Fruit fly (Drosophila melanogaster) whole organism, embryonic: ENCODE measurements around the gene Pex10.
A peak's percentile ranks its signal among the peaks of the same experiment; 100 is the strongest.

Source experiments
- Ada2b ChIP-seq: fragments of 200-800 bp; sonication (Bioruptor generic); IDR thresholded peaks from 2 replicates; pipeline ENCODE4 v1.3.6; 2022; ENCODE audit warnings: missing biosample characterization, missing genetic modification characterization
- Adf1 ChIP-seq: fragments of 200-800 bp; sonication (Bioruptor generic); IDR thresholded peaks from 2 replicates; pipeline ENCODE4 v1.3.6; 2022; ENCODE audit warnings: missing biosample characterization, missing genetic modification characterization
- BtbVII ChIP-seq: fragments of 200-800 bp; sonication (Bioruptor generic); optimal IDR thresholded peaks from 3 replicates; lab custom pipeline; 2017; ENCODE audit warnings: missing biosample characterization, mild to moderate bottlenecking, missing genetic modification characterization
- CG10543 ChIP-seq: fragments of 200-800 bp; sonication (Bioruptor generic); optimal IDR thresholded peaks from 3 replicates; lab custom pipeline; 2017; ENCODE audit warnings: missing biosample characterization, mild to moderate bottlenecking, missing genetic modification characterization, moderate library complexity
- CG13894 ChIP-seq: fragments of 200-800 bp; sonication (Bioruptor generic); optimal IDR thresholded peaks from 3 replicates; lab custom pipeline; 2018; ENCODE audit warnings: missing biosample characterization, mild to moderate bottlenecking, missing genetic modification characterization, moderate library complexity
- CG14014 ChIP-seq: fragments of 200-800 bp; sonication (Bioruptor generic); IDR thresholded peaks from 2 replicates; pipeline ENCODE4 v1.3.6; 2022; ENCODE audit warnings: missing biosample characterization, missing genetic modification characterization
- CG14441 ChIP-seq: fragments of 200-800 bp; sonication (Bioruptor generic); IDR thresholded peaks from 2 replicates; pipeline ENCODE4 v1.3.6; 2022; ENCODE audit warnings: missing biosample characterization, missing genetic modification characterization
- CG1529 ChIP-seq: fragments of 200-800 bp; sonication (Bioruptor generic); optimal IDR thresholded peaks from 3 replicates; lab custom pipeline; 2018; ENCODE audit warnings: missing biosample characterization, missing genetic modification characterization
- CG17328 ChIP-seq: fragments of 200-800 bp; sonication (Bioruptor generic); IDR thresholded peaks from 2 replicates; pipeline ENCODE4 v1.3.6; 2022; ENCODE audit warnings: missing biosample characterization, missing genetic modification characterization
- CG17359 ChIP-seq: fragments of 200-800 bp; sonication (Bioruptor generic); optimal IDR thresholded peaks from 3 replicates; lab custom pipeline; 2018; ENCODE audit warnings: missing biosample characterization, mild to moderate bottlenecking, missing genetic modification characterization, moderate library complexity
- CG2120 ChIP-seq: fragments of 200-800 bp; sonication (Bioruptor generic); optimal IDR thresholded peaks from 3 replicates; lab custom pipeline; 2016; ENCODE audit warnings: missing biosample characterization, missing genetic modification characterization
- CG3163 ChIP-seq: fragments of 200-800 bp; sonication (Bioruptor generic); optimal IDR thresholded peaks from 3 replicates; lab custom pipeline; 2016; ENCODE audit warnings: missing biosample characterization, missing genetic modification characterization
- CG3726 ChIP-seq: fragments of 200-800 bp; sonication (Bioruptor generic); IDR thresholded peaks from 3 replicates; pipeline ENCODE4, ENCODE4 v1.3.6; 2022; ENCODE audit warnings: missing biosample characterization, missing genetic modification characterization
- CG4328 ChIP-seq: fragments of 200-800 bp; sonication (Bioruptor generic); optimal IDR thresholded peaks from 3 replicates; lab custom pipeline; 2017; ENCODE audit warnings: missing biosample characterization, missing genetic modification reagents, missing genetic modification characterization
- CG8944 ChIP-seq: fragments of 200-800 bp; sonication (Bioruptor generic); optimal IDR thresholded peaks from 3 replicates; lab custom pipeline; 2016; ENCODE audit warnings: missing biosample characterization, missing genetic modification characterization
- CoRest ChIP-seq: fragments of 200-800 bp; sonication (Bioruptor generic); optimal IDR thresholded peaks from 3 replicates; lab custom pipeline; 2018; ENCODE audit warnings: missing biosample characterization, mild to moderate bottlenecking, missing genetic modification characterization, moderate library complexity
- CrebB ChIP-seq: fragments of 200-800 bp; sonication (Bioruptor generic); optimal IDR thresholded peaks from 3 replicates; lab custom pipeline; 2018; ENCODE audit warnings: missing biosample characterization, mild to moderate bottlenecking, missing genetic modification characterization
- D19B ChIP-seq: fragments of 200-800 bp; sonication (Bioruptor generic); optimal IDR thresholded peaks from 2 replicates; lab custom pipeline; 2017; ENCODE audit warnings: missing biosample characterization, mild to moderate bottlenecking, missing genetic modification characterization
- Dad ChIP-seq: fragments of 200-800 bp; sonication (Bioruptor generic); optimal IDR thresholded peaks from 3 replicates; lab custom pipeline; 2016; ENCODE audit warnings: missing biosample characterization, missing genetic modification characterization
- Doc3 ChIP-seq: fragments of 200-800 bp; sonication (Bioruptor generic); IDR thresholded peaks from 3 replicates; pipeline ENCODE4 v1.3.6; 2022; ENCODE audit warnings: missing biosample characterization, missing genetic modification characterization; ENCODE audit not compliant: partially characterized antibody
- Drgx ChIP-seq: fragments of 200-800 bp; sonication (Bioruptor generic); IDR thresholded peaks from 2 replicates; pipeline ENCODE4 v1.3.6; 2022; ENCODE audit warnings: missing biosample characterization, missing genetic modification characterization
- Fer3 ChIP-seq: fragments of 200-800 bp; sonication (Bioruptor generic); optimal IDR thresholded peaks from 2 replicates; lab custom pipeline; 2018; ENCODE audit warnings: missing biosample characterization, mild to moderate bottlenecking, missing genetic modification characterization, moderate library complexity
- Hsf ChIP-seq: fragments of 200-800 bp; sonication (Bioruptor generic); optimal IDR thresholded peaks from 3 replicates; lab custom pipeline; 2016; ENCODE audit warnings: missing biosample characterization, missing genetic modification characterization
- MBD-R2 ChIP-seq: fragments of 200-800 bp; sonication (Bioruptor generic); IDR thresholded peaks from 2 replicates; pipeline ENCODE4 v1.3.6; 2022; ENCODE audit warnings: missing biosample characterization, missing genetic modification characterization
- MTF-1 ChIP-seq: fragments of 200-800 bp; sonication (Bioruptor generic); optimal IDR thresholded peaks from 2 replicates; lab custom pipeline; 2018; ENCODE audit warnings: missing biosample characterization, mild to moderate bottlenecking, missing genetic modification characterization, borderline replicate concordance
- NK7.1 ChIP-seq: fragments of 200-800 bp; sonication (Bioruptor generic); optimal IDR thresholded peaks from 3 replicates; lab custom pipeline; 2016; ENCODE audit warnings: missing biosample characterization, missing genetic modification characterization
- Opbp ChIP-seq: fragments of 200-800 bp; sonication (Bioruptor generic); IDR thresholded peaks from 3 replicates; pipeline ENCODE4 v1.3.6; 2022; ENCODE audit warnings: missing biosample characterization, missing genetic modification characterization; ENCODE audit not compliant: partially characterized antibody
- Ravus ChIP-seq: fragments of 200-800 bp; sonication (Bioruptor generic); IDR thresholded peaks from 2 replicates; pipeline ENCODE4 v1.3.6; 2022; ENCODE audit warnings: missing biosample characterization, missing genetic modification characterization
- Sin3A ChIP-seq: fragments of >200 bp; optimal IDR thresholded peaks from 2 replicates; lab custom pipeline; 2018
- YL-1 ChIP-seq: fragments of 200-800 bp; sonication (Bioruptor generic); optimal IDR thresholded peaks from 3 replicates; lab custom pipeline; 2017; ENCODE audit warnings: missing biosample characterization, mild to moderate bottlenecking, missing genetic modification characterization
- al ChIP-seq: fragments of 200-800 bp; sonication (Bioruptor generic); IDR thresholded peaks from 2 replicates; pipeline ENCODE4 v1.3.6; 2022; ENCODE audit warnings: missing biosample characterization, missing genetic modification characterization
- chn ChIP-seq: fragments of 200-800 bp; sonication (Bioruptor generic); optimal IDR thresholded peaks from 2 replicates; lab custom pipeline; 2016; ENCODE audit warnings: missing biosample characterization, missing genetic modification characterization
- crol ChIP-seq: fragments of 200-800 bp; sonication (Bioruptor generic); IDR thresholded peaks from 2 replicates; pipeline ENCODE4 v1.3.6; 2022; ENCODE audit warnings: missing biosample characterization, missing genetic modification characterization
- dpn ChIP-seq, 2 experiments: fragments of 200-800 bp; sonication (Bioruptor generic); optimal IDR thresholded peaks; 3 replicates each; lab custom pipeline; 2016; ENCODE audit warnings: missing biosample characterization in 2 of 2, missing genetic modification characterization in 2 of 2
- fd3F ChIP-seq: fragments of 200-800 bp; sonication (Bioruptor generic); optimal IDR thresholded peaks from 2 replicates; lab custom pipeline; 2018; ENCODE audit warnings: missing biosample characterization, mild to moderate bottlenecking, missing genetic modification characterization, moderate library complexity
- grau ChIP-seq: fragments of 200-800 bp; optimal IDR thresholded peaks from 3 replicates; lab custom pipeline; 2019; ENCODE audit warnings: missing biosample characterization, mild to moderate bottlenecking, missing genetic modification characterization, moderate library complexity
- jing ChIP-seq: fragments of 200-800 bp; sonication (Bioruptor generic); optimal IDR thresholded peaks from 2 replicates; lab custom pipeline; 2018; ENCODE audit warnings: missing biosample characterization, mild to moderate bottlenecking, missing genetic modification characterization
- lov ChIP-seq, 2 experiments: fragments of 200-800 bp in 1 of 2; fragments of >200 bp in 1 of 2; sonication (Bioruptor generic) in 1 of 2; IDR thresholded peaks in 1 of 2; optimal IDR thresholded peaks in 1 of 2; 2 replicates in 1 of 2; 3 replicates in 1 of 2; pipeline versions ENCODE4 v1.3.6 to Lab custom; 2017 to 2022; ENCODE audit warnings: missing biosample characterization in 1 of 2, missing genetic modification characterization in 1 of 2
- pan ChIP-seq, 4 experiments: fragments of >200 bp in 3 of 4; fragments of 200-800 bp in 1 of 4; sonication (Bioruptor generic) in 1 of 4; optimal IDR thresholded peaks in 3 of 4; IDR thresholded peaks in 1 of 4; 2 replicates each; pipeline versions ENCODE4 v1.3.6 to Lab custom; 2017 to 2022; ENCODE audit warnings: missing biosample characterization in 2 of 4, missing genetic modification characterization in 2 of 4, mixed read lengths in 1 of 4
- pzg ChIP-seq: fragments of 200-800 bp; sonication (Bioruptor generic); optimal IDR thresholded peaks from 3 replicates; lab custom pipeline; 2018; ENCODE audit warnings: missing biosample characterization, mild to moderate bottlenecking, missing genetic modification characterization, moderate library complexity
- ranshi ChIP-seq: fragments of 200-800 bp; sonication (Bioruptor generic); IDR thresholded peaks from 2 replicates; pipeline ENCODE4 v1.3.6; 2022; ENCODE audit warnings: missing biosample characterization, missing genetic modification characterization
- run ChIP-seq: fragments of 200-800 bp; sonication (Bioruptor generic); optimal IDR thresholded peaks from 3 replicates; lab custom pipeline; 2018; ENCODE audit warnings: missing biosample characterization, mild to moderate bottlenecking, missing genetic modification characterization
- sens ChIP-seq: fragments of 200-800 bp; sonication (Bioruptor generic); peaks from one replicate; lab custom pipeline; 2016; ENCODE audit warnings: missing biosample characterization, missing genetic modification characterization
- slbo ChIP-seq: fragments of 200-800 bp; sonication (Bioruptor generic); IDR thresholded peaks from 2 replicates; pipeline ENCODE4 v1.3.6; 2022; ENCODE audit warnings: missing biosample characterization, missing genetic modification characterization
- ssp ChIP-seq: fragments of 200-800 bp; sonication (Bioruptor generic); IDR thresholded peaks from 2 replicates; pipeline ENCODE4 v1.3.6; 2022; ENCODE audit warnings: missing biosample characterization, missing genetic modification characterization
- tll ChIP-seq, 2 experiments: fragments of 200-800 bp in 1 of 2; fragments of >200 bp in 1 of 2; sonication (Bioruptor generic) in 1 of 2; optimal IDR thresholded peaks; 2 replicates each; lab custom pipeline; 2017 to 2019; ENCODE audit warnings: missing biosample characterization in 2 of 2, missing genetic modification characterization in 2 of 2, mild to moderate bottlenecking in 1 of 2, moderate library complexity in 1 of 2
- toy ChIP-seq: fragments of 200-800 bp; sonication (Bioruptor generic); IDR thresholded peaks from 2 replicates; pipeline ENCODE4 v1.3.6; 2022; ENCODE audit warnings: missing biosample characterization, missing genetic modification characterization
- unpg ChIP-seq: fragments of 200-800 bp; sonication (Bioruptor generic); optimal IDR thresholded peaks from 3 replicates; lab custom pipeline; 2018; ENCODE audit warnings: missing biosample characterization, mild to moderate bottlenecking, missing genetic modification characterization, moderate library complexity

Gene Pex10

dm6 chr3L:1591692-1592371 is 33.8 kb downstream of the Pex10 start (continued):
- TF ChIP-seq CG10543 (GFP tag; lab: Kevin White, UChicago) (peak; percentile 82), al (GFP tag; lab: Robert Waterston, UW) (0 out of 2 replicates have a peak, but pooled peaks have one; percentile 16), ranshi (GFP tag; lab: Robert Waterston, UW) (peak; percentile 55; the same call in 1 of the 2 replicates), sens (GFP tag; lab: Kevin White, UChicago) (peak; percentile 86), Ravus (GFP tag; lab: Robert Waterston, UW) (peak; percentile 24; the same call in 1 of the 2 replicates), MBD-R2 (GFP tag; lab: Robert Waterston, UW) (no peak; the same call in 1 of the 2 replicates), dpn (GFP tag; optimal IDR thresholded peaks at IDR 0.05; lab: Kevin White, UChicago) (peak in 1 of 2 experiments; percentile 78), unpg (GFP tag; lab: Kevin White, UChicago) (peak; percentile 65), CG14014 (GFP tag; lab: Robert Waterston, UW) (peak; percentile 70; the same call in 1 of the 2 replicates), CG2120 (GFP tag; lab: Kevin White, UChicago) (peak; percentile 86), ssp (GFP tag; lab: Robert Waterston, UW) (no peak), lov (optimal IDR thresholded peaks at IDR 0.05; lab: Kevin White, UChicago) (no peak), lov (GFP tag; IDR thresholded peaks at IDR 0.05; lab: Robert Waterston, UW) (0 out of 3 replicates have a peak, but pooled peaks have one; percentile 31), CG3163 (GFP tag; lab: Kevin White, UChicago) (peak; percentile 16), CG8944 (GFP tag; lab: Kevin White, UChicago) (peak; percentile 3), CG1529 (GFP tag; lab: Kevin White, UChicago) (peak; percentile 6), BtbVII (GFP tag; lab: Kevin White, UChicago) (peak; percentile 96), Opbp (GFP tag; lab: Robert Waterston, UW) (no peak), Adf1 (GFP tag; lab: Robert Waterston, UW) (peak; percentile 64; the same call in 1 of the 2 replicates), slbo (GFP tag; lab: Robert Waterston, UW) (peak; percentile 33), fd3F (GFP tag; lab: Kevin White, UChicago) (peak; percentile 75), tll (GFP tag; optimal IDR thresholded peaks at IDR 0.05; lab: Kevin White, UChicago) (no peak), Dad (GFP tag; lab: Kevin White, UChicago) (peak; percentile 44), Doc3 (GFP tag; lab: Robert Waterston, UW) (no peak), Drgx (GFP tag; lab: Robert Waterston, UW) (peak; percentile 29; the same call in 1 of the 2 replicates), grau (peak; percentile 53), pan (optimal IDR thresholded peaks at IDR 0.05; lab: Kevin White, UChicago) (no peak), pan (GFP tag; optimal IDR thresholded peaks at IDR 0.05 in 1 of 2, IDR thresholded peaks at IDR 0.05 in 1 of 2) (peak in 1 of 2 experiments; percentile 55), toy (GFP tag; lab: Robert Waterston, UW) (0 out of 2 replicates have a peak, but pooled peaks have one; percentile 18), run (tag; lab: Kevin White, UChicago) (peak; percentile 13), Sin3A (lab: Kevin White, UChicago) (no peak), CG14441 (GFP tag; lab: Robert Waterston, UW) (no peak; the same call in 1 of the 2 replicates), CG4328 (GFP tag; lab: Kevin White, UChicago) (peak; percentile 66), pzg (no peak), CoRest (tag; lab: Kevin White, UChicago) (peak; percentile 62), CrebB (peak; percentile 75), MTF-1 (GFP tag; lab: Kevin White, UChicago) (peak; percentile 86), CG13894 (tag; lab: Kevin White, UChicago) (no peak), jing (no peak), chn (no peak), NK7.1 (peak; percentile 64), Hsf (GFP tag; lab: Kevin White, UChicago) (peak; percentile 25), Fer3 (tag; lab: Kevin White, UChicago) (peak; percentile 88), CG17328 (GFP tag; lab: Robert Waterston, UW) (no peak), Ada2b (GFP tag; lab: Robert Waterston, UW) (peak; percentile 52), YL-1 (GFP tag; lab: Kevin White, UChicago) (peak; percentile 44), CG17359 (tag; lab: Kevin White, UChicago) (peak; percentile 77), crol (GFP tag; lab: Robert Waterston, UW) (no peak), CG3726 (no peak), D19B (no peak)
